Worm (Caenorhabditis elegans) whole organism, L1 larva: ENCODE results near the gene his-73.
A peak's percentile ranks its signal among the peaks of the same experiment; 100 is the strongest.

ENCODE experiments used
- C04F5.9 ChIP-seq: sonication (generic microtip); optimal IDR thresholded peaks from 2 replicates; lab custom pipeline; 2016; ENCODE audit warnings: missing genetic modification characterization, missing compliant biosample characterization
- C16A3.4 ChIP-seq: fragments of 150-350 bp; optimal IDR thresholded peaks from 2 replicates; lab custom pipeline; 2014; ENCODE audit warnings: missing biosample characterization, missing genetic modification characterization
- C34B4.2 ChIP-seq: sonication (generic microtip); optimal IDR thresholded peaks from 2 replicates; lab custom pipeline; 2017; ENCODE audit warnings: mild to moderate bottlenecking, missing genetic modification characterization, missing compliant biosample characterization
- F16B12.6 ChIP-seq: fragments of 150-350 bp; optimal IDR thresholded peaks from 2 replicates; lab custom pipeline; 2014; ENCODE audit warnings: missing biosample characterization, missing genetic modification characterization
- aha-1 ChIP-seq: fragments of 150-350 bp; optimal IDR thresholded peaks from 2 replicates; lab custom pipeline; 2014; ENCODE audit warnings: missing biosample characterization, missing genetic modification characterization
- alr-1 ChIP-seq: fragments of 200-800 bp; sonication (Bioruptor generic); optimal IDR thresholded peaks from 2 replicates; lab custom pipeline; 2018; ENCODE audit warnings: borderline replicate concordance, mild to moderate bottlenecking, missing genetic modification characterization, missing compliant biosample characterization
- ceh-8 ChIP-seq: fragments of 200-800 bp; sonication (Bioruptor generic); optimal IDR thresholded peaks from 2 replicates; lab custom pipeline; 2018; ENCODE audit warnings: mild to moderate bottlenecking, missing genetic modification characterization, moderate library complexity, missing compliant biosample characterization
- ceh-90 ChIP-seq: sonication (generic microtip); optimal IDR thresholded peaks from 2 replicates; lab custom pipeline; 2016; ENCODE audit warnings: missing genetic modification characterization, missing compliant biosample characterization
- ces-1 ChIP-seq: fragments of 150-350 bp; optimal IDR thresholded peaks from 2 replicates; lab custom pipeline; 2014; ENCODE audit warnings: missing biosample characterization, missing genetic modification reagents, missing genetic modification characterization
- dsc-1 ChIP-seq: sonication (generic microtip); optimal IDR thresholded peaks from 2 replicates; lab custom pipeline; 2016; ENCODE audit warnings: mild to moderate bottlenecking, missing genetic modification characterization, missing compliant biosample characterization
- efl-1 ChIP-seq, 4 experiments: fragments of 150-350 bp; optimal IDR thresholded peaks in 3 of 4; peaks in 1 of 4; 1 replicate in 1 of 4; 2 replicates in 3 of 4; lab custom pipeline; 2014; ENCODE audit warnings: missing biosample characterization in 2 of 4, missing genetic modification characterization in 2 of 4, missing genetic modification reagents in 2 of 4
- egl-13 ChIP-seq: sonication (generic microtip); optimal IDR thresholded peaks from 2 replicates; lab custom pipeline; 2016; ENCODE audit warnings: missing genotype, missing genetic modification reagents, missing genetic modification characterization, missing compliant biosample characterization
- egl-27 ChIP-seq, 2 experiments: fragments of 150-350 bp in 1 of 2; sonication (generic microtip); optimal IDR thresholded peaks; 3 replicates each; lab custom pipeline; 2017 to 2018; ENCODE audit warnings: missing biosample characterization in 2 of 2, missing genetic modification characterization in 2 of 2, missing genetic modification reagents in 2 of 2
- elt-2 ChIP-seq: sonication (generic microtip); optimal IDR thresholded peaks from 2 replicates; lab custom pipeline; 2016; ENCODE audit warnings: missing genetic modification characterization, mild to moderate bottlenecking, inconsistent platforms, missing compliant biosample characterization, missing genetic modification reagents
- ets-5 ChIP-seq: fragments of 200-800 bp; sonication (Bioruptor generic); IDR thresholded peaks from 2 replicates; pipeline ENCODE4 v1.3.6; 2022; ENCODE audit warnings: missing genetic modification characterization, missing compliant biosample characterization
- fkh-10 ChIP-seq: sonication (generic microtip); optimal IDR thresholded peaks from 2 replicates; lab custom pipeline; 2017; ENCODE audit warnings: missing biosample characterization, missing genetic modification reagents, missing genetic modification characterization
- fkh-4 ChIP-seq: sonication (generic microtip); optimal IDR thresholded peaks from 2 replicates; lab custom pipeline; 2016; ENCODE audit warnings: missing compliant biosample characterization, missing genetic modification characterization, borderline replicate concordance
- fos-1 ChIP-seq: fragments of 150-350 bp; optimal IDR thresholded peaks from 2 replicates; lab custom pipeline; 2014; ENCODE audit warnings: missing biosample characterization, missing genetic modification characterization
- grh-1 ChIP-seq: fragments of 200-800 bp; sonication (Bioruptor generic); IDR thresholded peaks from 2 replicates; pipeline ENCODE4 v1.3.6; 2022; ENCODE audit warnings: missing genetic modification reagents, missing genetic modification characterization, missing compliant biosample characterization
- irx-1 ChIP-seq: sonication (generic microtip); optimal IDR thresholded peaks from 2 replicates; lab custom pipeline; 2016; ENCODE audit warnings: missing genetic modification characterization, missing compliant biosample characterization
- isw-1 ChIP-seq: fragments of 200-800 bp; sonication (Bioruptor generic); IDR thresholded peaks from 2 replicates; pipeline ENCODE4 v1.3.6; 2022; ENCODE audit warnings: missing genetic modification characterization, missing compliant biosample characterization
- jun-1 ChIP-seq: fragments of 150-350 bp; optimal IDR thresholded peaks from 2 replicates; lab custom pipeline; 2014; ENCODE audit warnings: missing biosample characterization, missing genetic modification reagents, missing genetic modification characterization
- lin-14 ChIP-seq: fragments of 200-800 bp; sonication (Bioruptor generic); optimal IDR thresholded peaks from 2 replicates; lab custom pipeline; 2018; ENCODE audit warnings: mild to moderate bottlenecking, missing genetic modification characterization, moderate library complexity, missing compliant biosample characterization
- lin-35 ChIP-seq, 2 experiments: fragments of 150-350 bp; optimal IDR thresholded peaks; 2 replicates each; lab custom pipeline; 2014; ENCODE audit warnings: missing biosample characterization in 2 of 2, missing genetic modification characterization in 2 of 2, missing genetic modification reagents in 2 of 2
- mab-9 ChIP-seq: fragments of 200-800 bp; sonication (Bioruptor generic); IDR thresholded peaks from 2 replicates; pipeline ENCODE4 v1.3.6; 2022; ENCODE audit warnings: missing genetic modification reagents, missing genetic modification characterization, missing compliant biosample characterization
- mdl-1 ChIP-seq, 2 experiments: fragments of 150-350 bp; optimal IDR thresholded peaks; 2 replicates each; lab custom pipeline; 2014 to 2017; ENCODE audit warnings: missing biosample characterization in 2 of 2, missing genetic modification characterization in 2 of 2, inconsistent platforms in 1 of 2
- mep-1 ChIP-seq: fragments of 150-350 bp; optimal IDR thresholded peaks from 2 replicates; lab custom pipeline; 2014; ENCODE audit warnings: missing biosample characterization, missing genetic modification characterization
- nhr-12 ChIP-seq: sonication (generic microtip); optimal IDR thresholded peaks from 2 replicates; lab custom pipeline; 2017; ENCODE audit warnings: missing biosample characterization, missing genetic modification characterization
- nhr-20 ChIP-seq: sonication (generic microtip); optimal IDR thresholded peaks from 2 replicates; lab custom pipeline; 2016; ENCODE audit warnings: mild to moderate bottlenecking, missing genetic modification characterization, missing compliant biosample characterization
- nhr-28 ChIP-seq: fragments of 150-350 bp; optimal IDR thresholded peaks from 2 replicates; lab custom pipeline; 2014; ENCODE audit warnings: missing biosample characterization, missing genetic modification characterization
- nhr-71 ChIP-seq: sonication (generic microtip); optimal IDR thresholded peaks from 2 replicates; lab custom pipeline; 2016; ENCODE audit warnings: mild to moderate bottlenecking, missing genetic modification characterization, moderate library complexity, missing compliant biosample characterization
- nhr-76 ChIP-seq: sonication (generic microtip); optimal IDR thresholded peaks from 2 replicates; lab custom pipeline; 2017; ENCODE audit warnings: missing biosample characterization, missing genetic modification characterization
- nhr-77 ChIP-seq: fragments of 150-350 bp; optimal IDR thresholded peaks from 2 replicates; lab custom pipeline; 2014; ENCODE audit warnings: missing biosample characterization, missing genetic modification characterization
- nhr-85 ChIP-seq: sonication (generic microtip); peaks from one replicate; lab custom pipeline; 2016; ENCODE audit warnings: missing genetic modification characterization, inconsistent platforms, missing compliant biosample characterization
- nhr-90 ChIP-seq: sonication (generic microtip); optimal IDR thresholded peaks from 2 replicates; lab custom pipeline; 2016; ENCODE audit warnings: mild to moderate bottlenecking, missing genetic modification characterization, missing compliant biosample characterization; ENCODE audit not compliant: poor library complexity
- pag-3 ChIP-seq: sonication (generic microtip); optimal IDR thresholded peaks from 2 replicates; lab custom pipeline; 2017; ENCODE audit warnings: missing genetic modification characterization, mild to moderate bottlenecking, missing compliant biosample characterization, antibody characterized with exemption, borderline replicate concordance; ENCODE audit not compliant: insufficient read depth
- snpc-4 ChIP-seq: fragments of 150-350 bp; optimal IDR thresholded peaks from 2 replicates; lab custom pipeline; 2014; ENCODE audit warnings: missing biosample characterization, missing genetic modification characterization
- sup-37 ChIP-seq: fragments of 200-800 bp; sonication (Bioruptor generic); optimal IDR thresholded peaks from 2 replicates; lab custom pipeline; 2018; ENCODE audit warnings: mild to moderate bottlenecking, missing genetic modification characterization, missing compliant biosample characterization
- tbx-2 ChIP-seq: sonication (generic microtip); optimal IDR thresholded peaks from 2 replicates; lab custom pipeline; 2016; ENCODE audit warnings: missing genetic modification characterization, missing compliant biosample characterization
- unc-30 ChIP-seq: sonication (generic microtip); optimal IDR thresholded peaks from 2 replicates; lab custom pipeline; 2017; ENCODE audit warnings: missing biosample characterization, missing genetic modification characterization
- unc-98 ChIP-seq: fragments of 200-800 bp; sonication (Bioruptor generic); IDR thresholded peaks from 2 replicates; pipeline ENCODE4 v1.3.6; 2022; ENCODE audit warnings: missing genetic modification characterization, missing compliant biosample characterization
- xbp-1 ChIP-seq: sonication (generic microtip); optimal IDR thresholded peaks from 2 replicates; lab custom pipeline; 2016; ENCODE audit warnings: missing genetic modification characterization, missing compliant biosample characterization
- zag-1 ChIP-seq: fragments of 150-350 bp; optimal IDR thresholded peaks from 2 replicates; lab custom pipeline; 2014; ENCODE audit warnings: missing biosample characterization, missing genetic modification characterization
- zip-4 ChIP-seq: fragments of 200-800 bp; sonication (Bioruptor generic); optimal IDR thresholded peaks from 2 replicates; lab custom pipeline; 2018; ENCODE audit warnings: mild to moderate bottlenecking, missing genetic modification characterization, moderate library complexity, missing compliant biosample characterization
- ztf-11 ChIP-seq, 2 experiments: sonication (generic microtip); optimal IDR thresholded peaks; 2 replicates each; lab custom pipeline; 2016 to 2017; ENCODE audit warnings: missing genetic modification characterization in 2 of 2, missing biosample characterization in 1 of 2, missing compliant biosample characterization in 1 of 2
- ztf-4 ChIP-seq: fragments of 150-350 bp; optimal IDR thresholded peaks from 2 replicates; lab custom pipeline; 2014; ENCODE audit warnings: missing biosample characterization, missing genetic modification characterization

Gene his-73

DNA sequence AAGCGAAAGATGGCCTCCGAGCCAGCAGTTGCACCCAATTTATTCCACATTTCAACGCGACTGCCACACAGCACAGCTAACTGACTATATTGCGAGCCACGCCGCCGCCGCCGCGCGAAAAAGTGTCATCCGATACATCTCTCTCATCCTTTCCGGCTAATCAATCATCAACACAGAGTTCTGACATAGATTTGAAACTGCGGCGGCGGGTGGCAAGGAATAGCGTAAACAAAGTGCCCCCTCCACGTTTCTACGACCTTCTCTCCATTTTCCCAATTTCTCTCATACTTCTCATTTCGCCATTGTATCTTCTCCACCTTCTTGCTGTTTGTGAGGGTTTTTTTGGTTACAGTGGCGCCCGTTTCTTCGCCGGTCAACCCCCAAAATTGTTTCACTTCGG, 5.9 kb downstream of the his-73 start (continued):
- TF ChIP-seq zag-1 (tag; lab: Kevin White, UChicago): no peak
- peak; percentile 25 for TF ChIP-seq irx-1 (tag; lab: Kevin White, UChicago)
- TF ChIP-seq mep-1 (tag; lab: Kevin White, UChicago): no peak
- TF ChIP-seq efl-1 (optimal IDR thresholded peaks at IDR 0.05; lab: Kevin White, UChicago): peak in 1 of 2 experiments; percentile 27
- TF ChIP-seq efl-1 (GFP tag; optimal IDR thresholded peaks at IDR 0.05 in 1 of 2; lab: Kevin White, UChicago): peak; percentile 41 to 94
- no peak for TF ChIP-seq ceh-90
- no peak for TF ChIP-seq C34B4.2 (tag; lab: Kevin White, UChicago)
- no peak for TF ChIP-seq grh-1 (GFP tag; lab: Robert Waterston, UW)
- TF ChIP-seq ces-1: no peak
- TF ChIP-seq nhr-12: no peak
- TF ChIP-seq egl-27 (tag; optimal IDR thresholded peaks at IDR 0.05; lab: Kevin White, UChicago): no peak
- no peak for TF ChIP-seq zip-4 (GFP tag; lab: Kevin White, UChicago)
- peak; percentile 92 for TF ChIP-seq lin-14 (GFP tag; lab: Kevin White, UChicago)
- TF ChIP-seq pag-3 (tag; lab: Kevin White, UChicago): peak; percentile 65
- no peak for TF ChIP-seq ztf-11 (tag; optimal IDR thresholded peaks at IDR 0.05; lab: Kevin White, UChicago)
- no peak for TF ChIP-seq nhr-76 (tag; lab: Kevin White, UChicago)
- peak; percentile 5 for TF ChIP-seq snpc-4
- peak in 1 of 2 experiments; percentile 64 for TF ChIP-seq mdl-1 (tag; optimal IDR thresholded peaks at IDR 0.05; lab: Kevin White, UChicago)
- TF ChIP-seq unc-30: no peak
- TF ChIP-seq elt-2 (tag; lab: Kevin White, UChicago): no peak
- TF ChIP-seq tbx-2: peak; percentile 25
- peak; percentile 74 for TF ChIP-seq nhr-85 (tag; lab: Kevin White, UChicago)
- no peak for TF ChIP-seq nhr-77 (tag; lab: Kevin White, UChicago)
- TF ChIP-seq sup-37 (GFP tag; lab: Kevin White, UChicago): no peak
- no peak for TF ChIP-seq C16A3.4
- no peak for TF ChIP-seq aha-1
- no peak for TF ChIP-seq nhr-28 (tag; lab: Kevin White, UChicago)
- no peak for TF ChIP-seq fos-1
- TF ChIP-seq C04F5.9 (tag; lab: Kevin White, UChicago): no peak
- TF ChIP-seq ceh-8 (GFP tag; lab: Kevin White, UChicago): no peak
- TF ChIP-seq fkh-10 (GFP tag; lab: Kevin White, UChicago): no peak
- TF ChIP-seq dsc-1 (tag; lab: Kevin White, UChicago): no peak
- no peak for TF ChIP-seq ztf-4 (tag; lab: Kevin White, UChicago)
- no peak for TF ChIP-seq egl-13 (tag; lab: Kevin White, UChicago)
- no peak for TF ChIP-seq isw-1 (GFP tag; lab: Robert Waterston, UW)
- no peak for TF ChIP-seq unc-98 (GFP tag; lab: Robert Waterston, UW)
- no peak for TF ChIP-seq xbp-1 (tag; lab: Kevin White, UChicago)
- no peak for TF ChIP-seq F16B12.6
- TF ChIP-seq alr-1 (tag; lab: Kevin White, UChicago): no peak
- peak; percentile 46 for TF ChIP-seq nhr-20 (tag; lab: Kevin White, UChicago)
- no peak for TF ChIP-seq mab-9 (GFP tag; lab: Robert Waterston, UW)
- peak; percentile 37 for TF ChIP-seq nhr-90 (tag; lab: Kevin White, UChicago)
- TF ChIP-seq fkh-4 (tag; lab: Kevin White, UChicago): no peak

DNA sequence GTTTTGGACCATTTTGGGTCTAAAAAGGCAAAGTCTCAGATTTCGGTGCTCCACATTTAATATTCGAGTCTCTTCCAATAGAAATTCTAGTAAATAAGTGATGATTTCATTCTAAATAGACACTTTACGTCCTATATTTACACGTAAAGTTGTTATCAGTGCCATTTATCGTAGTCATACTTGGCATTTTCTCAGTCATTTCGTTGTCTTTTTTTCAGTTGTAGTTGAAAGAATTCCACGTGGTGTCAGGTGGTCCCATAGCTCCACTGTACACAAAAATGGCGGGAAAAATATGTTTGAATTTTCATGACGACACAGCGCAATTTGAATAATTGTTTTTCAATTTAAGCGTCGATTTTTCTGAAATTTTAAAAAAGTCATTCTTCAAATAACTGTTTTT, 6.9 kb downstream of the his-73 start:
- TF ChIP-seq isw-1 (GFP tag; lab: Robert Waterston, UW) (no peak), elt-2 (tag; lab: Kevin White, UChicago) (peak; percentile 50), nhr-71 (peak; percentile 6), jun-1 (tag; lab: Kevin White, UChicago) (no peak), lin-35 (GFP tag; optimal IDR thresholded peaks at IDR 0.05; lab: Kevin White, UChicago) (peak in 1 of 2 experiments; percentile 59), ets-5 (GFP tag; lab: Robert Waterston, UW) (no peak)
